Worm (Caenorhabditis elegans): ENCODE data around the gene ctsa-1.2.

Gene ctsa-1.2

ce11 chrII:11756684-11757107, 17.5 kb downstream of the ctsa-1.2 start (continued):
- TF ChIP-seq mep-1 (tag; optimal IDR thresholded peaks at IDR 0.05) (peak; percentile 98), sptf-1 (tag; optimal IDR thresholded peaks at IDR 0.05) (no peak), snpc-4 (tag; optimal IDR thresholded peaks at IDR 0.05) (peak; percentile 55), ztf-4 (tag; optimal IDR thresholded peaks at IDR 0.05) (peak; percentile 81), fkh-4 (tag; optimal IDR thresholded peaks at IDR 0.05; ENCODE audit: borderline replicate concordance) (no peak), lin-14 (GFP tag; optimal IDR thresholded peaks at IDR 0.05) (no peak), ceh-88 (GFP tag; IDR thresholded peaks at IDR 0.05) (no peak; the same call in 1 of the 2 replicates), nhr-19 (GFP tag; conservative IDR thresholded peaks at IDR 0.05) (peak; percentile 40), zag-1 (tag; optimal IDR thresholded peaks at IDR 0.05) (no peak), aly-2 (tag; optimal IDR thresholded peaks at IDR 0.05) (peak; percentile 100), egl-27 (tag; optimal IDR thresholded peaks at IDR 0.05) (no peak), unc-98 (GFP tag; IDR thresholded peaks at IDR 0.05) (no peak), aha-1 (tag; optimal IDR thresholded peaks at IDR 0.05) (no peak), sox-4 (tag; optimal IDR thresholded peaks at IDR 0.05) (no peak), dsc-1 (tag; optimal IDR thresholded peaks at IDR 0.05) (peak; percentile 33), elt-3 (tag; optimal IDR thresholded peaks at IDR 0.05) (peak in 1 of 6 experiments; percentile 73), tbx-2 (tag; optimal IDR thresholded peaks at IDR 0.05) (no peak), swsn-7 (tag; optimal IDR thresholded peaks at IDR 0.05) (peak; percentile 35), skn-1 (tag; optimal IDR thresholded peaks at IDR 0.05) (peak; percentile 91), unc-30 (tag; optimal IDR thresholded peaks at IDR 0.05) (no peak), sup-37 (GFP tag; optimal IDR thresholded peaks at IDR 0.05) (no peak), Y116A8C.19 (tag; optimal IDR thresholded peaks at IDR 0.05; ENCODE audit: borderline replicate concordance) (no peak), tlp-1 (tag; optimal IDR thresholded peaks at IDR 0.05) (no peak), lin-35 (GFP tag; optimal IDR thresholded peaks at IDR 0.05) (peak; percentile 31 to 47), ceh-8 (GFP tag; optimal IDR thresholded peaks at IDR 0.05) (no peak), ceh-63 (GFP tag; optimal IDR thresholded peaks at IDR 0.05) (no peak), dpl-1 (GFP tag; optimal IDR thresholded peaks at IDR 0.05) (peak in 2 of 3 experiments; percentile 39 to 58), ceh-90 (tag; optimal IDR thresholded peaks at IDR 0.05) (no peak), hlh-4 (tag; optimal IDR thresholded peaks at IDR 0.05) (no peak), fkh-10 (GFP tag; optimal IDR thresholded peaks at IDR 0.05) (no peak), nhr-76 (tag; optimal IDR thresholded peaks at IDR 0.05) (no peak), lin-39 (tag; optimal IDR thresholded peaks at IDR 0.05) (no peak), mab-9 (GFP tag; IDR thresholded peaks at IDR 0.05) (peak; percentile 84), efl-3 (GFP tag; optimal IDR thresholded peaks at IDR 0.05) (no peak), nhr-12 (tag; optimal IDR thresholded peaks at IDR 0.05) (no peak), isw-1 (GFP tag; IDR thresholded peaks at IDR 0.05) (no peak), unc-86 (tag; optimal IDR thresholded peaks at IDR 0.05) (peak; percentile 50), ces-1 (GFP tag; optimal IDR thresholded peaks at IDR 0.05) (no peak), nhr-84 (tag; optimal IDR thresholded peaks at IDR 0.05) (no peak), elt-2 (tag; optimal IDR thresholded peaks at IDR 0.05) (no peak), fkh-8 (tag; optimal IDR thresholded peaks at IDR 0.05) (peak; percentile 82), fos-1 (tag; optimal IDR thresholded peaks at IDR 0.05) (no peak), lin-15B (tag; optimal IDR thresholded peaks at IDR 0.05) (no peak), unc-130 (tag; optimal IDR thresholded peaks at IDR 0.05) (no peak), blmp-1 (tag; optimal IDR thresholded peaks at IDR 0.05) (no peak), alr-1 (tag; optimal IDR thresholded peaks at IDR 0.05; ENCODE audit: borderline replicate concordance) (no peak), nhr-237 (tag; optimal IDR thresholded peaks at IDR 0.05) (no peak), nhr-71 (tag; optimal IDR thresholded peaks at IDR 0.05) (peak; percentile 81), lir-3 (tag; optimal IDR thresholded peaks at IDR 0.05; ENCODE audit: poor library complexity) (no peak), nhr-85 (tag) (peak; percentile 77), mdl-1 (tag; optimal IDR thresholded peaks at IDR 0.05) (peak in 1 of 2 experiments; percentile 4), egl-13 (tag; optimal IDR thresholded peaks at IDR 0.05) (peak; percentile 47), pqm-1 (tag; optimal IDR thresholded peaks at IDR 0.05) (no peak), nhr-11 (tag; optimal IDR thresholded peaks at IDR 0.05) (no peak)

All from whole organism, L1 larva.